Fruit fly (Drosophila melanogaster): ENCODE results near the gene Srlp.

The Srlp gene

dm6 chr3R:12433764-12434163 is at the start of gene Srlp, which contains the start of gene Aos1 (continued):
- TF ChIP-seq nerfin-1 (tag; optimal IDR thresholded peaks at IDR 0.05) (peak; percentile 59), Dll (GFP tag; IDR thresholded peaks at IDR 0.05; ENCODE audit: partially characterized antibody) (0 out of 4 replicates have a peak, but pooled peaks have one; percentile 51), CG10274 (GFP tag; optimal IDR thresholded peaks at IDR 0.05) (no peak), Optix (GFP tag; IDR thresholded peaks at IDR 0.05) (no peak), D (optimal IDR thresholded peaks at IDR 0.05) (no peak), D (GFP tag; optimal IDR thresholded peaks at IDR 0.05) (no peak), CG2120 (GFP tag; optimal IDR thresholded peaks at IDR 0.05) (peak; percentile 42), croc (GFP tag; conservative IDR thresholded peaks at IDR 0.05) (no peak), yki (optimal IDR thresholded peaks at IDR 0.05) (no peak), CG17912 (GFP tag; optimal IDR thresholded peaks at IDR 0.05) (peak; percentile 3), HLH3B (GFP tag; IDR thresholded peaks at IDR 0.05) (no peak), GATAe (GFP tag; conservative IDR thresholded peaks at IDR 0.05) (no peak), jing (GFP tag; optimal IDR thresholded peaks at IDR 0.05) (no peak), CG9932 (GFP tag; IDR thresholded peaks at IDR 0.05) (peak; percentile 69), CG4820 (GFP tag; optimal IDR thresholded peaks at IDR 0.05) (peak; percentile 19), z (GFP tag; IDR thresholded peaks at IDR 0.05) (no peak), nau (GFP tag; optimal IDR thresholded peaks at IDR 0.05) (no peak), B-H2 (GFP tag; optimal IDR thresholded peaks at IDR 0.05) (peak; percentile 60), Fer2 (tag; optimal IDR thresholded peaks at IDR 0.05) (peak; percentile 34), dmrt11E (tag; optimal IDR thresholded peaks at IDR 0.05) (peak; percentile 51), Hand (GFP tag; optimal IDR thresholded peaks at IDR 0.05) (no peak)

dm6 chr3R:12384274-12384673 is 49.6 kb upstream of the Srlp start:
- peak; percentile 75; the same call in 1 of the 3 replicates for TF ChIP-seq CG6175 (GFP tag; IDR thresholded peaks at IDR 0.05)
- TF ChIP-seq mld (GFP tag; IDR thresholded peaks at IDR 0.05; ENCODE audit: partially characterized antibody), result no peak
- no peak for TF ChIP-seq tx (GFP tag; optimal IDR thresholded peaks at IDR 0.05)
- no peak for TF ChIP-seq CG7963 (GFP tag; IDR thresholded peaks at IDR 0.05; ENCODE audit: partially characterized antibody)
- no peak for TF ChIP-seq ara (GFP tag; IDR thresholded peaks at IDR 0.05)
- no peak for TF ChIP-seq Med (GFP tag)
- no peak for TF ChIP-seq CG8924 (tag; optimal IDR thresholded peaks at IDR 0.05)
- 0 out of 2 replicates have a peak, but pooled peaks have one; percentile 24 for TF ChIP-seq Drgx (GFP tag; IDR thresholded peaks at IDR 0.05)
- TF ChIP-seq MBD-R2 (GFP tag; IDR thresholded peaks at IDR 0.05), result no peak
- TF ChIP-seq gro (GFP tag; optimal IDR thresholded peaks at IDR 0.05), result no peak
- no peak for TF ChIP-seq CG1792 (GFP tag; optimal IDR thresholded peaks at IDR 0.05)
- TF ChIP-seq CG7372 (GFP tag; IDR thresholded peaks at IDR 0.05), result no peak
- no peak for TF ChIP-seq Hey (tag; optimal IDR thresholded peaks at IDR 0.05)
- no peak for TF ChIP-seq yki (optimal IDR thresholded peaks at IDR 0.05)
- no peak for TF ChIP-seq CG15011 (GFP tag; optimal IDR thresholded peaks at IDR 0.05)
- no peak for TF ChIP-seq nerfin-1 (tag; optimal IDR thresholded peaks at IDR 0.05)
- no peak for TF ChIP-seq CG13894 (tag; optimal IDR thresholded peaks at IDR 0.05)
- TF ChIP-seq tin (GFP tag; optimal IDR thresholded peaks at IDR 0.05), result no peak

DNA sequence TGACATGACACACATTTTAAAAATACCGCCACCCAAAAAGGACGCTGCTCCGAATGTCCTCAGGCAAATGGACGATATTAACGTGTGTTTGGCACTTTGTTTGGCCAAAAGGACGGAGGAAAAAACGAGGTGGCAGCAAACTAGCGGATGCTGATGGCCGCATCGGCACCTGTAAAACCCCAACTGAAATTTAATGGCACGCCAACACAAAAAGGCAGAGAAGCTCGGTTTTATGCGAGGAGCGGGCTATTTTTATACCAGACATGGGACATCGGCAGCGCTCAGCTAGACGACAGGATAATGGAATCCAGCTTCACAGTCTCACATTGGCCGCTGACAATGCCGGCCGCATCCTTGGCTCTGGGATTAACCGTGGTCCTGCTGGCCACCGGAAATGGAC is 47.9 kb upstream of the Srlp start, which contains the start of gene Sol1:
Gene Sol1 (plus strand): TSS at position 301 of the 400 bp plus-strand sequence.
- TF ChIP-seq CG12391 (tag; optimal IDR thresholded peaks at IDR 0.05) (no peak), lilli (GFP tag; optimal IDR thresholded peaks at IDR 0.05) (no peak), Opbp (GFP tag; IDR thresholded peaks at IDR 0.05; ENCODE audit: partially characterized antibody) (no peak), rib (GFP tag; IDR thresholded peaks at IDR 0.05) (no peak), run (tag; optimal IDR thresholded peaks at IDR 0.05) (no peak), ara (GFP tag; IDR thresholded peaks at IDR 0.05) (no peak), seq (GFP tag; IDR thresholded peaks at IDR 0.05) (no peak), CG11723 (GFP tag; optimal IDR thresholded peaks at IDR 0.05) (no peak), row (GFP tag; IDR thresholded peaks at IDR 0.05) (no peak), Jarid2 (GFP tag; optimal IDR thresholded peaks at IDR 0.05) (no peak), Doc2 (GFP tag; IDR thresholded peaks at IDR 0.05) (no peak), sens-2 (GFP tag; IDR thresholded peaks at IDR 0.05) (no peak), CG4282 (GFP tag; optimal IDR thresholded peaks at IDR 0.05) (no peak), amos (GFP tag; IDR thresholded peaks at IDR 0.05; ENCODE audit: partially characterized antibody) (no peak), CG11247 (GFP tag; IDR thresholded peaks at IDR 0.05) (no peak), CG6813 (GFP tag; optimal IDR thresholded peaks at IDR 0.05) (no peak)
